Worm (Caenorhabditis elegans): Measurements from ENCODE around the gene marg-1.

DNA sequence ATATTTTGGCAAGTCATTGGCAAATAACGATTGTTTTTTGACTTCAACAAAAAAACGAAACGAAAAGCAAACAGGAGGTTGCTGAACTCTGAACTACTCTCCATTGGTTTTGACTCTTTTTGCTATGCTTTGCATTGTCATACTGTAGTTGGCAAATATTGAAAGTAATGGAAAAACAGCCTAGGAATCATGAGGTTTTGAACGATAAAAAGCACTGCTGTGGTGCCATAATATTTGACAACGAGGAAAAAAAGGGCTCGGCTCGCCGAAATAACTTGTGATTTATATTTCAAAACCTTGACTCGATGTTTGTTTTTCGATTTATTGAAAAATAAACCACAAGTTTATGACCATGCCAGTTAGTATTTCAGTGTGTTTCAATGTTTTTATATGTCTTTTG lies 38.8 kb upstream of the marg-1 start:
- no peak for TF ChIP-seq tra-4 (tag; optimal IDR thresholded peaks at IDR 0.05)
- no peak for TF ChIP-seq ceh-13 (GFP tag; optimal IDR thresholded peaks at IDR 0.05)
- TF ChIP-seq ceh-36 (tag; optimal IDR thresholded peaks at IDR 0.05): no peak
- TF ChIP-seq hnd-1 (tag; optimal IDR thresholded peaks at IDR 0.05): no peak
- no peak for TF ChIP-seq scrt-1 (GFP tag; IDR thresholded peaks at IDR 0.05)
- no peak for TF ChIP-seq ama-1 (optimal IDR thresholded peaks at IDR 0.05)
- no peak for TF ChIP-seq sea-1 (GFP tag; conservative IDR thresholded peaks at IDR 0.05)
- TF ChIP-seq hmbx-1 (tag; optimal IDR thresholded peaks at IDR 0.05): no peak
- TF ChIP-seq tbx-37 (GFP tag; conservative IDR thresholded peaks at IDR 0.05): no peak

Data from whole organism, early embryonic.